Fruit fly (Drosophila melanogaster) whole organism: ENCODE data around the gene Eip93F.

Experiments used
- Dll ChIP-seq: fragments of >200 bp; optimal IDR thresholded peaks from 2 replicates; lab custom pipeline; 2017
- usp ChIP-seq: fragments of >200 bp; optimal IDR thresholded peaks from 2 replicates; lab custom pipeline; 2017; ENCODE audit warnings: missing biosample characterization, missing genetic modification characterization, mixed read lengths

dm6 chr3R:22003508-22003907, 54.6 kb downstream of the Eip93F start:
- no peak for TF ChIP-seq Dll (lab: Kevin White, UChicago)
- no peak for TF ChIP-seq usp (GFP tag; lab: Kevin White, UChicago)
